Worm (Caenorhabditis elegans): ENCODE measurements around the gene srz-78.

srz-78 gene

DNA sequence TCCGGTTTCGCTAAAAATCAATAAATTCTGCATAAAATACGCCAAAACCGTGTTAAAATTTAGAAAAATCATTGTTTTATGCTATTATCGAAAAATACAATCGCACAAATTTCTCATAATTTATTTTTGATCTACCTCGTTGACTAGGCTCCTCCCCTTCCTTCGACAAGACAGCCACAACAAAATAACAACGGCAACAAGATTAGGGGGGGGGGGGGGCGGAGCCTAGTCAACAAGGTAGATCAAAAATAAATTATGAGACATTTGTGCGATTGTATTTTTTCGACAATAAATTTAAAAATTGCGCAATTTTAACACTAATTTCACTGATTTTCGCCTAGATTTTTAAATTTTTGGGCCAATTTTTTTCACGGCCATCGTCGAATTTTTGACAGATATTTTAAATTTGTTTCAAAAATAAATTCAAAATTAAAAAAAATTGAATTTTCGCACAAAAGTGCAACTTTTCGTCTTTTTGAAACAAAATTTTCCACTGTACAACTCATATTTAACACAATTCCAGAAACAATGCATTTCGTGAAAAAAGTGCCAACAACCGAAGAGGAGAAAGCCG, 35.3 kb downstream of the srz-78 start, which contains the start of gene M57.2:
Gene M57.2 (plus strand): TSS at position 524 of the 574 bp plus-strand sequence.
- TF ChIP-seq fos-1 (tag; optimal IDR thresholded peaks at IDR 0.05) (no peak), mdl-1 (tag; optimal IDR thresholded peaks at IDR 0.05) (no peak), fkh-4 (tag; optimal IDR thresholded peaks at IDR 0.05; ENCODE audit: borderline replicate concordance) (no peak), aha-1 (tag; optimal IDR thresholded peaks at IDR 0.05) (no peak), ztf-4 (tag; optimal IDR thresholded peaks at IDR 0.05) (no peak), egl-27 (tag; optimal IDR thresholded peaks at IDR 0.05) (no peak), nhr-28 (tag; optimal IDR thresholded peaks at IDR 0.05) (no peak), lin-15B (tag; optimal IDR thresholded peaks at IDR 0.05) (no peak), ceh-63 (GFP tag; optimal IDR thresholded peaks at IDR 0.05) (no peak), nhr-90 (tag; optimal IDR thresholded peaks at IDR 0.05; ENCODE audit: poor library complexity) (no peak), nhr-19 (GFP tag; conservative IDR thresholded peaks at IDR 0.05) (no peak), nhr-77 (tag; optimal IDR thresholded peaks at IDR 0.05) (no peak), nhr-20 (tag; optimal IDR thresholded peaks at IDR 0.05) (no peak), Y116A8C.19 (tag; optimal IDR thresholded peaks at IDR 0.05; ENCODE audit: borderline replicate concordance) (no peak)

- no peak for TF ChIP-seq unc-98 (GFP tag; IDR thresholded peaks at IDR 0.05)
- no peak for TF ChIP-seq lsy-2 (tag; optimal IDR thresholded peaks at IDR 0.05)
- TF ChIP-seq fkh-10 (GFP tag; optimal IDR thresholded peaks at IDR 0.05): no peak
- no peak for TF ChIP-seq ets-5 (GFP tag; IDR thresholded peaks at IDR 0.05)
- no peak for TF ChIP-seq ztf-11 (tag; optimal IDR thresholded peaks at IDR 0.05)
- no peak for TF ChIP-seq lin-35 (GFP tag; optimal IDR thresholded peaks at IDR 0.05)
- no peak for TF ChIP-seq nhr-47 (tag; optimal IDR thresholded peaks at IDR 0.05)
- no peak for TF ChIP-seq elt-3 (tag; optimal IDR thresholded peaks at IDR 0.05)
- TF ChIP-seq nhr-11 (tag; optimal IDR thresholded peaks at IDR 0.05): no peak
- TF ChIP-seq nhr-12 (tag; optimal IDR thresholded peaks at IDR 0.05): no peak
- no peak for TF ChIP-seq efl-3 (GFP tag; optimal IDR thresholded peaks at IDR 0.05)
- TF ChIP-seq egl-27 (tag; optimal IDR thresholded peaks at IDR 0.05): no peak
- TF ChIP-seq nhr-20 (tag; optimal IDR thresholded peaks at IDR 0.05): no peak
- no peak for TF ChIP-seq elt-2 (tag; optimal IDR thresholded peaks at IDR 0.05)
- TF ChIP-seq unc-86 (tag; optimal IDR thresholded peaks at IDR 0.05): no peak
- no peak for TF ChIP-seq tlp-1 (tag; optimal IDR thresholded peaks at IDR 0.05)
- no peak for TF ChIP-seq skn-1 (tag; optimal IDR thresholded peaks at IDR 0.05)
- TF ChIP-seq rnt-1 (tag; optimal IDR thresholded peaks at IDR 0.05): no peak
- no peak for TF ChIP-seq xbp-1 (tag; optimal IDR thresholded peaks at IDR 0.05)
Observed at ce11 chrIV:3527878-3528277, 36.3 kb downstream of the srz-78 start.

DNA sequence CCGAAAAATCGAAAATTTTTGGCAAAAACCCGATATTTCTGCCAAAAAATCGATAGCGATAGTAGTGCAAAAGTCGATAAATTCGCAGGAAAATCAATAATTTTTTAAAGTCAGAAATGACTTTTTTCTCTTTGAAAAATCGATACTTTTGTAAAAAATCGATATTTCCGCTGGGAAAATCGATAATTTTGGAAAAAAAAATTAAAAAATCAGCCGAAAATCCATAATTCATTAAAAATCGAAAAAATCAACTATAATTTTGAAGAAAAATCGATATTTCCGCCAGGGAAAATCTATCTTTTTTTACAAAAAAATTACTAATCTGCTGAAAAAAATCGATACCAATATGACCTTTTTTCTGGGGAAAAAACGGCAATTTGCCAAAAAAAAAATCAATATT, 40.0 kb downstream of the srz-78 start:
- TF ChIP-seq zip-4 (GFP tag; optimal IDR thresholded peaks at IDR 0.05): no peak
- TF ChIP-seq xbp-1 (tag; optimal IDR thresholded peaks at IDR 0.05): no peak

- no peak for TF ChIP-seq dsc-1 (tag; optimal IDR thresholded peaks at IDR 0.05)
- no peak for TF ChIP-seq pag-3 (tag; optimal IDR thresholded peaks at IDR 0.05; ENCODE audit: borderline replicate concordance, insufficient read depth)
- TF ChIP-seq snu-23 (GFP tag; optimal IDR thresholded peaks at IDR 0.05): no peak
- no peak for TF ChIP-seq egl-27 (tag; optimal IDR thresholded peaks at IDR 0.05)
- TF ChIP-seq C34B4.2 (tag; optimal IDR thresholded peaks at IDR 0.05): no peak
- TF ChIP-seq ztf-4 (tag; optimal IDR thresholded peaks at IDR 0.05): no peak
- TF ChIP-seq nhr-237 (tag; optimal IDR thresholded peaks at IDR 0.05): no peak
- no peak for TF ChIP-seq ceh-8 (GFP tag; optimal IDR thresholded peaks at IDR 0.05)
- no peak for TF ChIP-seq lin-15B (tag; optimal IDR thresholded peaks at IDR 0.05)
- no peak for TF ChIP-seq ceh-90 (tag; optimal IDR thresholded peaks at IDR 0.05)
- no peak for TF ChIP-seq lin-35 (GFP tag; optimal IDR thresholded peaks at IDR 0.05)
Observed at ce11 chrIV:3532167-3532566, 40.6 kb downstream of the srz-78 start, which contains the start of gene M57.1. Gene M57.1 (plus strand): TSS chrIV:3532467.
